Worm (Caenorhabditis elegans) whole organism, mixed stage, embryonic: ENCODE data around the gene ttr-11.
"Not testable (repeated sequence)": the region's sequence is repeated elsewhere in the genome, so short reads cannot be mapped to it uniquely, and the experiment has no call there.

Experiments
- M03D4.4 ChIP-seq: sonication (generic microtip); optimal IDR thresholded peaks from 2 replicates; lab custom pipeline; 2017; ENCODE audit warnings: mild to moderate bottlenecking, missing genetic modification characterization, missing compliant biosample characterization
- bed-3 ChIP-seq: fragments of 200-800 bp; sonication (Bioruptor generic); optimal IDR thresholded peaks from 3 replicates; lab custom pipeline; 2018; ENCODE audit warnings: mild to moderate bottlenecking, missing genetic modification characterization, moderate library complexity, missing compliant biosample characterization
- blmp-1 ChIP-seq: fragments of 150-350 bp; optimal IDR thresholded peaks from 2 replicates; lab custom pipeline; 2014; ENCODE audit warnings: missing biosample characterization, missing genetic modification characterization
- ceh-43 ChIP-seq: fragments of 200-800 bp; sonication (Bioruptor generic); optimal IDR thresholded peaks from 2 replicates; lab custom pipeline; 2018; ENCODE audit warnings: mild to moderate bottlenecking, missing genetic modification characterization, moderate library complexity, missing compliant biosample characterization
- ceh-83 ChIP-seq: fragments of 200-800 bp; sonication (Bioruptor generic); optimal IDR thresholded peaks from 2 replicates; lab custom pipeline; 2018; ENCODE audit warnings: mild to moderate bottlenecking, missing genetic modification characterization, missing compliant biosample characterization
- ces-1 ChIP-seq: fragments of 150-350 bp; optimal IDR thresholded peaks from 2 replicates; lab custom pipeline; 2014; ENCODE audit warnings: missing biosample characterization, missing genetic modification reagents, missing genetic modification characterization
- cnd-1 ChIP-seq: fragments of 200-800 bp; sonication (Bioruptor generic); optimal IDR thresholded peaks from 2 replicates; lab custom pipeline; 2018; ENCODE audit warnings: mild to moderate bottlenecking, missing genetic modification characterization, missing compliant biosample characterization
- drap-1 ChIP-seq: fragments of 200-800 bp; sonication (Bioruptor generic); optimal IDR thresholded peaks from 3 replicates; lab custom pipeline; 2018; ENCODE audit warnings: mild to moderate bottlenecking, missing genetic modification characterization, missing compliant biosample characterization
- elt-1 ChIP-seq: sonication (generic microtip); optimal IDR thresholded peaks from 2 replicates; lab custom pipeline; 2017; ENCODE audit warnings: missing genetic modification characterization, mild to moderate bottlenecking, missing compliant biosample characterization, antibody characterized with exemption, moderate library complexity, borderline replicate concordance; ENCODE audit not compliant: insufficient read depth
- elt-3 ChIP-seq: fragments of 150-350 bp; optimal IDR thresholded peaks from 2 replicates; lab custom pipeline; 2014; ENCODE audit warnings: missing biosample characterization, missing genetic modification characterization
- flh-1 ChIP-seq: fragments of 200-800 bp; sonication (Bioruptor generic); optimal IDR thresholded peaks from 2 replicates; lab custom pipeline; 2018; ENCODE audit warnings: mild to moderate bottlenecking, missing genetic modification characterization, moderate library complexity, missing compliant biosample characterization
- ham-2 ChIP-seq: fragments of 200-800 bp; sonication (Bioruptor generic); optimal IDR thresholded peaks from 2 replicates; lab custom pipeline; 2018; ENCODE audit warnings: mild to moderate bottlenecking, missing genetic modification characterization, missing compliant biosample characterization
- lin-13 ChIP-seq: fragments of 150-350 bp; optimal IDR thresholded peaks from 2 replicates; lab custom pipeline; 2014; ENCODE audit warnings: missing biosample characterization, missing genetic modification characterization
- lsy-2 ChIP-seq: fragments of 150-350 bp; optimal IDR thresholded peaks from 2 replicates; lab custom pipeline; 2014; ENCODE audit warnings: missing biosample characterization, missing genetic modification characterization
- mep-1 ChIP-seq: fragments of 150-350 bp; optimal IDR thresholded peaks from 2 replicates; lab custom pipeline; 2017; ENCODE audit warnings: missing biosample characterization, missing genetic modification reagents, missing genetic modification characterization, inconsistent platforms
- mls-2 ChIP-seq: sonication (generic microtip); optimal IDR thresholded peaks from 2 replicates; lab custom pipeline; 2016; ENCODE audit warnings: mild to moderate bottlenecking, missing genetic modification characterization, moderate library complexity, missing compliant biosample characterization
- nhr-12 ChIP-seq: fragments of 150-350 bp; optimal IDR thresholded peaks from 2 replicates; lab custom pipeline; 2014; ENCODE audit warnings: missing biosample characterization, missing genetic modification characterization
- nhr-2 ChIP-seq: fragments of 150-350 bp; optimal IDR thresholded peaks from 2 replicates; lab custom pipeline; 2014; ENCODE audit warnings: missing biosample characterization, missing genetic modification characterization
- nhr-237 ChIP-seq: fragments of 150-350 bp; optimal IDR thresholded peaks from 2 replicates; lab custom pipeline; 2014; ENCODE audit warnings: missing biosample characterization, missing genetic modification characterization
- nhr-28 ChIP-seq: fragments of 150-350 bp; optimal IDR thresholded peaks from 2 replicates; lab custom pipeline; 2014; ENCODE audit warnings: missing biosample characterization, missing genetic modification characterization
- nhr-76 ChIP-seq: sonication (generic microtip); optimal IDR thresholded peaks from 2 replicates; lab custom pipeline; 2017; ENCODE audit warnings: missing biosample characterization, missing genetic modification characterization
- sem-2 ChIP-seq: fragments of 200-800 bp; sonication (Bioruptor generic); optimal IDR thresholded peaks from 2 replicates; lab custom pipeline; 2018; ENCODE audit warnings: mild to moderate bottlenecking, missing genetic modification characterization, missing compliant biosample characterization
- tbx-8 ChIP-seq: fragments of 200-800 bp; sonication (Bioruptor generic); optimal IDR thresholded peaks from 2 replicates; lab custom pipeline; 2018; ENCODE audit warnings: mild to moderate bottlenecking, missing genetic modification characterization, moderate library complexity, missing compliant biosample characterization
- unc-120 ChIP-seq: sonication (generic microtip); optimal IDR thresholded peaks from 2 replicates; lab custom pipeline; 2017; ENCODE audit warnings: missing genetic modification characterization, missing compliant biosample characterization; ENCODE audit not compliant: poor library complexity, severe bottlenecking
- unc-39 ChIP-seq: fragments of 150-350 bp; optimal IDR thresholded peaks from 2 replicates; lab custom pipeline; 2014; ENCODE audit warnings: missing biosample characterization, missing genetic modification characterization
- unc-62 ChIP-seq: fragments of 150-350 bp; optimal IDR thresholded peaks from 2 replicates; lab custom pipeline; 2014; ENCODE audit warnings: missing biosample characterization, missing genetic modification reagents, missing genetic modification characterization
- ztf-11 ChIP-seq: fragments of 150-350 bp; optimal IDR thresholded peaks from 2 replicates; lab custom pipeline; 2014; ENCODE audit warnings: missing biosample characterization, missing genetic modification characterization

ttr-11 gene

ce11 chrV:20561795-20562194, 41.3 kb upstream of the ttr-11 start, which contains the start of gene F26F2.1:
Gene F26F2.1, minus strand, starts transcription at chrV:20561895.
- no peak for TF ChIP-seq tbx-8 (GFP tag; lab: Kevin White, UChicago)
- TF ChIP-seq unc-120 (tag; lab: Kevin White, UChicago): no peak
- TF ChIP-seq ztf-11 (tag; lab: Kevin White, UChicago): no peak
- TF ChIP-seq unc-62: no peak

- not testable (repeated sequence) for TF ChIP-seq flh-1; elt-3; elt-1 (tag; lab: Kevin White, UChicago)
These were observed 39.1 kb upstream of the ttr-11 start, which contains the start of gene F26F2.13 for ce11 chrV:20564054-20564453. Gene F26F2.13, plus strand, starts transcription at chrV:20564354.

ce11 chrV:20566454-20566853, 36.7 kb upstream of the ttr-11 start, which contains the start of gene F26F2.3:
Gene F26F2.3, minus strand, starts transcription at chrV:20566554.
- TF ChIP-seq nhr-76 (tag; lab: Kevin White, UChicago) (no peak), mls-2 (no peak), nhr-2 (tag; lab: Kevin White, UChicago) (no peak), nhr-28 (tag; lab: Kevin White, UChicago) (no peak), cnd-1 (tag; lab: Kevin White, UChicago) (no peak), ces-1 (no peak), lin-13 (tag; lab: Kevin White, UChicago) (no peak), ham-2 (GFP tag; lab: Kevin White, UChicago) (no peak), M03D4.4 (tag; lab: Kevin White, UChicago) (no peak), nhr-237 (tag; lab: Kevin White, UChicago) (no peak), drap-1 (GFP tag; lab: Kevin White, UChicago) (no peak), tbx-8 (GFP tag; lab: Kevin White, UChicago) (no peak), ceh-43 (GFP tag; lab: Kevin White, UChicago) (no peak), bed-3 (GFP tag; lab: Kevin White, UChicago) (no peak)

ce11 chrV:20568995-20569394, 34.1 kb upstream of the ttr-11 start, which contains the start of gene F26F2.4:
Gene F26F2.4, plus strand, starts transcription at chrV:20569295.
- not testable (repeated sequence) for TF ChIP-seq tbx-8 (GFP tag; lab: Kevin White, UChicago); mep-1 (tag; lab: Kevin White, UChicago); ceh-83 (GFP tag; lab: Kevin White, UChicago)

ce11 chrV:20573392-20573791, 29.7 kb upstream of the ttr-11 start, which contains the start of gene F26F2.5:
Gene F26F2.5, plus strand, starts transcription at chrV:20573692.
- TF ChIP-seq sem-2: no peak

- TF ChIP-seq nhr-12 (tag; lab: Kevin White, UChicago) (no peak), nhr-237 (tag; lab: Kevin White, UChicago) (no peak), nhr-28 (tag; lab: Kevin White, UChicago) (no peak), flh-1 (no peak)
These were observed 28.8 kb upstream of the ttr-11 start, which contains the start of gene clec-263 for ce11 chrV:20574314-20574713. Gene clec-263, plus strand, starts transcription at chrV:20574614.

ce11 chrV:20574872-20575271, 28.2 kb upstream of the ttr-11 start:
- TF ChIP-seq unc-39 (tag; lab: Kevin White, UChicago) (no peak), mep-1 (tag; lab: Kevin White, UChicago) (no peak), flh-1 (no peak), blmp-1 (tag; lab: Kevin White, UChicago) (no peak), tbx-8 (GFP tag; lab: Kevin White, UChicago) (no peak), cnd-1 (tag; lab: Kevin White, UChicago) (no peak), lsy-2 (tag; lab: Kevin White, UChicago) (no peak)
